Worm (Caenorhabditis elegans) whole organism, dauer: Measurements from ENCODE around the gene srh-136.

Experiments
- unc-62 ChIP-seq: sonication (generic microtip); optimal IDR thresholded peaks from 2 replicates; lab custom pipeline; 2017; ENCODE audit warnings: missing biosample characterization, missing genetic modification reagents, missing genetic modification characterization

The srh-136 gene

DNA sequence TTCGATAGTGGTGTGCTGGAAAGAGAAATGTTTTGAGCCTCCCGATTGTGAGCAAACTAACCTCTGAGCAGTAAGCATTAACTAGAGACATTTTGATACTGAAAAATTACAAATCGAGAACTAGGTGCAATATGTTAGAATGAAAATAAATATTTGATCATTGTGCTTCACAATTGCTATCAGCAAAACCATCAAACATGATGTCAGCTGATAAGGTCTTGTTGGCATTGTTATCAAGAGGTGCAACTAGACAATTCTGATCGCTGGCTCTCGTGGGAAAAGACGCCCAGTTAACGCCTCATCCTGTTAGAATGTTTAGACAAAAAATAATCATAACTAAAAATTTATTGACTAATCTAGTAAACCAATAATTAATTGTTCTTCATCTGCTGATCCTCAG, 3.0 kb downstream of the srh-136 start, which contains the start of gene comt-2:
Gene comt-2 (minus strand): TSS at position 131 of the 400 bp plus-strand sequence.
- TF ChIP-seq unc-62 (GFP tag; lab: Kevin White, UChicago) = no peak

DNA sequence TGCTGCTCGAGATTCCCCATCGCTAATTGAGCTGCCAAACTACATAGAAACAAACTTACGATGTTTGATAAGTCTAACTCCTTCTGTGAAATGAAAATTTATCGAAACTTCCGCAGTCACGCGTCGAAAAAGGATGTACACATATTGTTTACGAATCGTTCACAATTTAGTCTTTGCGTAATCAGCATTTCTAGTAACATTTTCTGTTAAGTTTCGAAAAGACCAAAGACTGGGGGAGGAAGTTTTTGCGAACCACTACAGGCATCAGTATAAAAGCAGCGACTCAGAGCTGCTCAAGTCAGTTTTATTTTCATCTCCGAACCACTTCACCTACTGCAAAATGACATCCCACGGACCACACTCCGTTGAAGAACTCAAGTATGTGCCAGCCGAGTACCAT, 9.2 kb downstream of the srh-136 start, which contains the start of gene sqst-4:
Gene sqst-4 (plus strand): TSS at position 301 of the 400 bp plus-strand sequence.
- TF ChIP-seq unc-62 (GFP tag; lab: Kevin White, UChicago) = no peak

DNA sequence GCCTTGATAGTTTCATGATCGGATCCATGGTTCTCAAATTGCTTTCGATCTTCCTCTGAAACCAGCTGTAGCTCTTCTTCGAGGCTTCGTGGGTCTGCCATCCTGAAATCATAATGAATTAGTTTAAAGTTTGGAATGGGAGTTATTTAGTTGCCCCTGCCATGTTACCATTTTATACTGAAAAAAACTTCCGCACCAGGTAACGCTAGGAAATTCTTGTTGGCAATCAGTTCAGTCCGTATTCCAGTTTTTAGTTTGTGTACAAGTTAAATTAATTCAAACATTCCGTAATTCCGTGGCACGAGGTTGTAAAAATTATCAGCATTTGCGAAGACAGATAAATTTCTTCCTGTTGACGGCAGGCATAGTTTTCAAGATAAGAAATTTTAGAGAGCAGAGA, 9.9 kb downstream of the srh-136 start, which contains the start of gene Y32B12A.5:
Gene Y32B12A.5 (minus strand): TSS at position 101 of the 400 bp plus-strand sequence.
- no peak for TF ChIP-seq unc-62 (GFP tag; lab: Kevin White, UChicago)

DNA sequence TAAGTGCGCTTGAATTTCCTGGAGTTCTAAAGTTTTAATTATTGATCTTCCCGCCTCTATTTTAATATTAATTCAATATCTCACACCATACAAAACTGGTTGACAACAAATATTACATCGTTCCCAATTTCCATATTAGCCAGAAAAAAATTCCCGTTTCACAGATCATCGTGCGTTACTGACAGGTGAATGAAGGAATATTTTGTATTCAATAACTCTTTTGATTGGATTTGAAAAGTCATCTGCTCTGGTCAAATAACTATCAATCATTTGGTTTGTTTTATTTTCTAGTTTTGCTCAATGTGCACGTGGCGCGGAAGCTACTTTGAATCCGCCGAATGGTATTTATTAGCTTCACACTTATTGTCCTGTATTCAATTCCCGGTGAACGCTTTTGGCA, 13.7 kb downstream of the srh-136 start, which contains the start of gene srh-139:
Gene srh-139 (plus strand): TSS at position 301 of the 400 bp plus-strand sequence.
- no peak for TF ChIP-seq unc-62 (GFP tag; lab: Kevin White, UChicago)

DNA sequence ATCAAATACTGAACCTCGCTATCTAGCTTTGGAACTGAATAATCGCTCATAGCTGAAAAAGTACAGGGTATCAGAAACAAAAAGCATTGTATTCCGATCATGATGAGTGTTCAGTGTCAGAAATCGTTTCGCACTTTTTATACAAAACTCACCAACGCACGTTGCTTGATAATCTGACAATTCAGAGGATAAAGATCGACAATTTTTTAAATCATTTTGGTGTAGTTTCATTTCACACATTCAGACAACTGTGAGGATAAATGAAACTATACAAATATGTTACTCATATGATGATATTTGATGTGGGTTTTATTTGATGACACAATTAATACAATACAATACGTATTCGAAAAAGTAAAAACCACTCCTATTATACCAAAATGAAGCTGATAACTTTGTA, 14.4 kb downstream of the srh-136 start, which contains the start of gene F57E7.2:
Gene F57E7.2 (minus strand): TSS at position 101 of the 400 bp plus-strand sequence.
- no peak for TF ChIP-seq unc-62 (GFP tag; lab: Kevin White, UChicago)

DNA sequence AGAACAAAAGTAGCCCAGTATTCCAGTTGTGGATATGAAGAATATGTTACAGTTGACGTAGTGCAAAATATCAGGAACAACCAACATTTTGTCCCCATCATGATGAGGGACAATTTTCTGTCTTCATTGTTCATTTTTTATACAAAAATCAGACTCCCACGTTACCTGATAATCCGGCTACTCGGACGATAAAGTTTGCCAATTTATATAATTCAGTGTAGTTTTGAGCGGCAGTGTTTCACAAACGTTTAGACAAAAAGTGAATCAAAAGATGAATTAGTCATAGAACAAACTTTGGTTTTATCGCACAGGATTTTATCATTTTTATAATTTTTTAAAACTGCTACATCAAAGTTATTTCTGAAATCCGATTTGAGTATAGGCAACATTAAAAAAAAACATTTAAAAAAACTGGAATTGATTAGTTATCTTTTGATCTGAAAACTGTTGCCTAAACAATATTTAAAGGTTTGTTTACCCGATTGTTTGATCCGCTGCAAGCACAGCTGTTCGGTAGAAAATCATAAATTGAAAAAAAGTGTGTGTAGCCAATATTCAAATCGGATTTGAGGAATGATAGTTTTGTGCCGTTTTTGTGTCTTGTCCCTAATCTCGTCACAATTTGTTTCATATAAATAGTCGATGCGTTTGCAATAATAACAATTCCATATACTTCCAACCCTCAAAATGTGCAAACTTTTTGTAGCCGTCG, 16.3 kb downstream of the srh-136 start, which contains the start of the genes F57E7.4 and spig-6:
Gene F57E7.4 (minus strand): TSS at position 101 of the 712 bp plus-strand sequence.
Gene spig-6 (plus strand): TSS at position 662 of the 712 bp plus-strand sequence.
- TF ChIP-seq unc-62 (GFP tag; lab: Kevin White, UChicago) = no peak

DNA sequence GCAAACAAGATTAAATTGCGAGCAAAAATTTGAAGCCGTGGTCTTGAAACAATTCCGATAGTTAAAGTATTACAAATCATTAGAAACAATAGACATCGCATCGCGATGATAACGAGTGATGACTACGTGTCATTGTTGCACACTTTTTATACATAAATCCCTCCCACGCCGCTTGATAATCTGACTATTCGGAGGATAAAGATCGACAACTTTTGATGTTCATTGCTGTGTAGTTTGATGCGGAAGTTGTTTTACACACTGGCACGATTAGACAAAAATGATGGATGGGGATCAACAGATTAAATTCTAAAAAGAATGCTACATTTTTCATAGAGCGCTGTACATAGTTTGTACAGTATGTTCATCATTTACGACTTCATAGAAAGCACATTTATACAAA, 18.1 kb downstream of the srh-136 start, which contains the start of gene T08G3.11:
Gene T08G3.11 (minus strand): TSS at position 101 of the 400 bp plus-strand sequence.
- TF ChIP-seq unc-62 (GFP tag; lab: Kevin White, UChicago) = no peak

DNA sequence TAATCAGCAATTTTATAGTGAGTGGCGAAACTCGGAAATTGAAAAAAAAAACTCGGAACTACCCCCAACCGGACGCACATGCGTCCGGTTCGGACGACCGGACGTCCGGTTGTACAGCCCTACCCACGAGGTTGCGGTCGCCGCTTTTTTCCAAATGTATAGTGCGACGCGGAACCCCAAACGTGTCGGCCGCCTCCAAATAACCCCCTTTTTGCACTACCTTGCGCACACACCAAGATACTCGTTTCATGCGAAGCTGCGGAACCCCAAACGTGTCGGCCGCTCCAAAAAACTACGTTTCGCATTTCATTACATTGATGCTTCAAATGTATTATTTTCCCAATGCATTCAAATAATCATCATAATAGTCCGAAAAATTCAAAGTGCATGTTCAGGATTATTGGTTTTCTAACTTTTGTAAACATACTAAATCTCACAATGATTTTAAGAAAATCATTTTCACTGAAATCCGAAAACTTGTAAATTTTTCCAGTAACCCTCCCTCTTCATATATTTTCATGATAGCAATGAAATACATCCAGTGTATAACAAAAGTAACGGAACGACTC, 25.3 kb downstream of the srh-136 start, which contains the start of gene srw-35:
Gene srw-35 (plus strand): TSS at position 519 of the 569 bp plus-strand sequence.
- TF ChIP-seq unc-62 (GFP tag; lab: Kevin White, UChicago) = no peak

DNA sequence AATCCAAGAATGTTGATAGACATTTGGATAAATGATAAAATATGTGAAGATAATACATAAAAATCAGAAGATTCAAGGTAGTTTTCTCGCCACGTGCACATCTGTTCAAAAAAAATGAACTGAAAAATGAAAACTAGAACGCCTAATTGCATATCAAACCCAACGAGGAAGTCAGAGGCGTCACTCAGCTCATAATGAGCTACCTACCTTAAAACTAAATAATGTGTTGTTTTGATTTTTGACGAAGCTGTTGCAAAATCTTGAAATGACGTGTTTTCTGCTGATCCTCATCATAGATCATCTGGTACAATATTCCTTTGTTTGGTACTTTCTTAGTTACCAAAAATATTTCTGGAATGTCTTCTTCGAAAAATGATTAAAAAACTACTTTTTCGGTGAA, 26.5 kb downstream of the srh-136 start, which contains the start of gene srh-138:
Gene srh-138 (minus strand): TSS at position 101 of the 400 bp plus-strand sequence.
- no peak for TF ChIP-seq unc-62 (GFP tag; lab: Kevin White, UChicago)

DNA sequence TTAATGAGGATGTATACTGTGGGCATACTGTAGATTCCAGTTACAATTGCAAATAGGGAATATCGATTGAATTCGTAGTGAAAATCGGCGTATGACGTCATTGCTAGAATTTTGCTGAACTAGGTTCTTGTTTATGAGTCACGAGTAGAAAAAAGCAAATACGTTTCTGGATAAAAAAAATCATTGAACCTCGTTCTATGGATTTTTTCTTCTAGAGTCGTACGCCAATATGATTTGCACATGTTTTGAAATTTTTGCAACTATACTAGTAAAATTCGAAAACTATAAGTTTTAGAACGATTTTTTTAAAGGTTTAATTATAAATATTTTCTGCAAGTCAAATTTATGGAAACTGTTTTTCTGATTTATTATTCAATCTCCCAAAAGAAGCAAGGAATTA, 29.6 kb downstream of the srh-136 start, which contains the start of gene sru-44:
Gene sru-44 (minus strand): TSS at position 101 of the 400 bp plus-strand sequence.
- TF ChIP-seq unc-62 (GFP tag; lab: Kevin White, UChicago) = no peak

DNA sequence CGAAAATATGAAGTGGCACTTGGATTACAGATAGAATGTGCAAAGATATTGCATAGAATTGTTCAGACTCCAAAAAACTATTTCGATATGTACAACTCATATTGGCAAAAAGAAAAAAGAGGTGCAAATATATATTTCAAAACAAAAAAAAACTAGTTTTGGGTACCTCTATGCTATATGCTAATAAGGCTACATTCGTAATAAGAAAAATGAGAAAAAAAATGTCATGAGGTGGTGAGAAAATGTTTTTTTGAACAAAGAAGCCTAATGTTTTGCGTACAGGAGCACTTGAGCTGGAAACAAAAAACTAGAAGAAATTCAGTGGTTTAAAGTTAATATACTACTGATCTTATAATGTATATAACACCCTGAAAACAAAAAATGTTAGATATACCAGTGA, 36.5 kb downstream of the srh-136 start, which contains the start of gene srh-142:
Gene srh-142 (minus strand): TSS at position 101 of the 400 bp plus-strand sequence.
- TF ChIP-seq unc-62 (GFP tag; lab: Kevin White, UChicago) = no peak

DNA sequence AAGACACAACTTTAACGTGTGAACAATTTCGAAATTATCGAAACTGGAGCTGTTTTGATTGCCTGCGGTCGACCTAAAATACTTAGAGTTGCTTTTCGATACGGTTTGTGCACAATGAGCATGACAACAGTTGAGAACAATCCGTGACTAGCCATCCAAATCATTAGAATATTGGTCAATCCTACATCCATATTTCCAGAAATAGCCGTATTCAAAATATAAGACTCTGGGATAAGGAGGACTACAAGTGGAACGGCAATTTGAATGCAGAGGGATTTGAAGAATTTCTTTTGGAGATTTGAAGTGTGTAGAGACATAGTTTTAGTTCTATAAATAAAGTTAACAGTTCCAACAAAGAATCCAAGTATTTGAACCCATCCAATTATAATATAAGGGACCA, 38.0 kb downstream of the srh-136 start:
- no peak for TF ChIP-seq unc-62 (GFP tag; lab: Kevin White, UChicago)

DNA sequence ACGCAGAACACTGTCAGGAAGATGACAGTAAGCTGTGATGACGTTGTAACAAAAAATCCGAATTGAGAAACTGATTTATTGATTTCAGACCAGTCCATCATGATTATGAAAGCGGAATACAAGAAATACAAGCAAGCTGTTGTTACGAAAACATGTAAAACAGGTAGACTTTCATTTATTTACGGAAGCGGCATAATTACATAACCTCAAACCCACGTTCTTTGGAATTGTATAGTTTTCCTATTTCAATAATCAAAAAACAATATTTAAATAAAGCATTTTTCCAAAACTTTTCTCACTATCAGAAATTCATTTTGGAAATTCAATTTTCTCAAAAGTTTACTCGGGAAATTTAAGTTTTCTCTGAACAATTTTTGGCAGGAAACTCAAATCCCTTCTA, 38.7 kb downstream of the srh-136 start, which contains the start of gene str-15:
Gene str-15 (minus strand): TSS at position 101 of the 400 bp plus-strand sequence.
- no peak for TF ChIP-seq unc-62 (GFP tag; lab: Kevin White, UChicago)

DNA sequence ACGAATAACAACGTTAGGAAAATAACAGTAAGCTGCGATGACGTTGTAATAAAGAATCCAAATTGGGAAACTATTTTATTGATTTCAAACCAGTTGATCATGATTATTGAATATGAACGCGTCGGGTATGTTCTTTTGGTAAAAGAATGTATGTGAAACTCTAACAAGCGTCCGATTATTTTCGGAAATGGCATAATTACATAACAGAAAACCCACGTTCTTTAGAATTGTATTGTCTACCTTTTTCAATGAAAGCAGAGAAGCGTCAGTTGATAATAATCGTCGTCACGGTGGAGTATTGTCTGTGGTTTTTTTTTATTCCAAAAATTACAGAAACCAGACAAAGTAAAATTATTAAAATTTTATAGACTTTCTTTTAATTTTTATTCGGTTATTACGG, 42.3 kb downstream of the srh-136 start, which contains the start of gene str-14:
Gene str-14 (minus strand): TSS at position 101 of the 400 bp plus-strand sequence.
- no peak for TF ChIP-seq unc-62 (GFP tag; lab: Kevin White, UChicago)

DNA sequence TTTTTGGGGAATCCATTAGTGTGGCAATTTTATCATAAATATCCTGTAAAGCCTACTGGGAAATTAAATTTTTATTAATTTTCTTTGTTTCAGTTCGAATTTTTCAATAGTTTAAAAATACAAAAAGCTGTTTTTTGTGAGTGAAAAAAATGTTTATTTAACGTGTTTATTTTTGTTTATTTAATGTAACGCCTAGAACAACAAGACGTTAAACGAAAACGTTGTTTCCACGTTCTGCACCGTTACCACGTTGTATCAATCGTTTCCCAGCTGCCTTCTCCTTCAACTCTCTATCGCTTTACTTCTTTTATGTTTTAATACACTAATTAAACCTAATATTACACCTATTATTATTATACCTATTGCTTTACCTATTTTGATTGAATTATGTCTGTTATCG, 49.7 kb downstream of the srh-136 start, which contains the start of gene T08G3.13:
Gene T08G3.13 (plus strand): TSS at position 301 of the 400 bp plus-strand sequence.
- no peak for TF ChIP-seq unc-62 (GFP tag; lab: Kevin White, UChicago)
